Fruit fly (Drosophila melanogaster): ENCODE data around the gene GCS2beta.

DNA sequence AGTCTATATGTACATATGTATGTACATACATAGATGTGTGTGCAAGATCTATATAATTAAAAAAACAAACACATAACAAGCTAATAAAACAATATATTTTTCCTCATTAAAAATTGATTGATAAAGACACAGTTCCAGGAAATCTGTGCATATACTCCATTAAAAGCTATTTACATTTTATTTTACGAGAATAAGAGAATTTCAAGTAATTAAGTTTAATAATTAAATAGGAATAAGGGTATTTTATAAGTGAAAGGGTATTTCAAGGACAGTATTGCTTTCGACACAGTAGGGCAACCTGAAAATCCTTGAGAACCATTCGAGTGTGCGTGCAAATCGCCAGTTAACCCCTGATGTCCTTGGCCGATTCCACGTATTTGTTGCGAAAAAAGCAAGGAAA is 31.5 kb downstream of the GCS2beta start, which contains the start of gene CG5050:
- TF ChIP-seq CG8478 (optimal IDR thresholded peaks at IDR 0.05) (no peak), CTCF (optimal IDR thresholded peaks at IDR 0.05) (no peak)

All from S2 (cell line).